Worm (Caenorhabditis elegans): ENCODE data around the gene C35C5.8.

C35C5.8 gene

DNA sequence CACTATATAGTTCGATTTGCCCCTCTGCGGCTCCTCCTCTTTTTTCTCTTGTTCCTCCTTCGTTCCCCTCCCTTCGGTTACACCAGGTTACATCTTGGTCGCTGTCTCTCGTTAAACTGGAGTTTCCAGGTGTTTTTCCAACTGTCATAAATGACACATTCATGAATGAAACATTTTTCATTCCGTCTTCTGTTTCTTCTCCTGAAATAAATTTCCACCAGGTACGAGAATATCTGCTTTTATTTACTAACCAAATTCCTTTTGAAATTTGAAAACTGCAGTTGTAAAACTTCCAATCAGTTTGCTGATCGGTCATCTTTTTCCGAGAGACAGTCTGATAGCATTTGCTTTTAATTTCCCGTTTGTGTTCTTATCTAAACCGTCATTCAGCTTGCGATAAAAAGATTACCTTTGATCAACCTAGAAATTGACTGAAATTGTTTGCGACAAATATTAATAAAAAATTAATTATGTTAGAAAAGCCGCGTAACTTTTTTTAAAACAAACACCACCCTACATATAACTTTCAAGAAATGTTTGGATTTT lies 22.9 kb downstream of the C35C5.8 start, which contains the start of gene C35C5.10:
Gene C35C5.10 (plus strand): TSS at position 51 of the 546 bp plus-strand sequence.
- TF ChIP-seq pax-1 (tag; optimal IDR thresholded peaks at IDR 0.05) (no peak), unc-55 (GFP tag; optimal IDR thresholded peaks at IDR 0.05) (no peak), elt-4 (tag; optimal IDR thresholded peaks at IDR 0.05) (no peak), lin-11 (tag; optimal IDR thresholded peaks at IDR 0.05) (no peak), lim-6 (tag; optimal IDR thresholded peaks at IDR 0.05) (no peak), gmeb-2 (tag; optimal IDR thresholded peaks at IDR 0.05) (no peak), unc-3 (GFP tag; conservative IDR thresholded peaks at IDR 0.05) (no peak), unc-3 (tag; optimal IDR thresholded peaks at IDR 0.05) (no peak), ceh-2 (tag; optimal IDR thresholded peaks at IDR 0.05) (no peak), fax-1 (tag; optimal IDR thresholded peaks at IDR 0.05) (no peak), C38D4.7 (GFP tag; optimal IDR thresholded peaks at IDR 0.05) (no peak)

DNA sequence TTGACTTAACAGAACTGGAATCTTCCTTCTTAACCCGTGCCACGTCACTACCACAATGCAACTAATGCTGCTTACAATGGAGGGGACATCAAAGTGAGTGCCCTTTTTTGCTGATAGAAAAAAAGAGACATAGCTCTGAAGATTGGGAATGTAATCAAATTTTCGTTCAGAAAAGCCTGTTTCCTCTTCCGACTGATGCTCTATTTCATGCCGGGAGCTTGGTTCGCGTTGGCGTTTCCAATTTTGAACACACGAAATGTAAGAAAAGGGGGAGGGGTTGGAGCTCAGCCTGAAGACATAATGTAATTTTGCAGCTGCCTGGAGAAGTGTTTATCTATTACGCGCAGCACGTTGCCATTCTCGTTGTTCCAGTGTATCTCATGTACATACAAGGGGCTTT lies 24.8 kb downstream of the C35C5.8 start:
- TF ChIP-seq tbx-7 (tag; optimal IDR thresholded peaks at IDR 0.05) = no peak
- TF ChIP-seq unc-42 (tag; optimal IDR thresholded peaks at IDR 0.05) = peak; percentile 94
- no peak for TF ChIP-seq ceh-18 (tag; optimal IDR thresholded peaks at IDR 0.05)
- TF ChIP-seq hlh-6 (tag; optimal IDR thresholded peaks at IDR 0.05) = no peak

DNA sequence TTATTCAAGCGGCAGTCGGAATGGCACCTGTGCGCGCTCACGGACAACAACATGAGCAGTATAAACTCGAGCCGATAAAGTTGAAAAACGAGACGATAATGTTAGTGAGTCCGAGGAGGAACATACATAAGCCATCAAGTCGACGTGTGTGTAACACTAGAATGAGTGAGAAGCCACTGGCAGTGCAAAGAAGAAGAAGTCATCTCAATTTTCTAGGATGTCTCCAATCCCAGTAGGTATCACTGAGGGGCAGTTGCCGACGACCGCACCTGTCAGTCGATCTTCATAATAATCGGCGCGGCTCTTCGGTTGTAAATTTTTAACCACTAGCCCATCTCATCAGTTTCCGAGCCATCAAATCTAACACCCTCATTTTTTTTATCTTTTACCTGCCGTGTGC lies 26.7 kb downstream of the C35C5.8 start:
- no peak for TF ChIP-seq ceh-24 (tag; optimal IDR thresholded peaks at IDR 0.05)
- peak; percentile 61 for TF ChIP-seq rnt-1 (tag; optimal IDR thresholded peaks at IDR 0.05)
- peak; percentile 29 for TF ChIP-seq unc-55 (GFP tag; optimal IDR thresholded peaks at IDR 0.05)
- peak; percentile 65 for TF ChIP-seq ceh-34 (tag; optimal IDR thresholded peaks at IDR 0.05)

DNA sequence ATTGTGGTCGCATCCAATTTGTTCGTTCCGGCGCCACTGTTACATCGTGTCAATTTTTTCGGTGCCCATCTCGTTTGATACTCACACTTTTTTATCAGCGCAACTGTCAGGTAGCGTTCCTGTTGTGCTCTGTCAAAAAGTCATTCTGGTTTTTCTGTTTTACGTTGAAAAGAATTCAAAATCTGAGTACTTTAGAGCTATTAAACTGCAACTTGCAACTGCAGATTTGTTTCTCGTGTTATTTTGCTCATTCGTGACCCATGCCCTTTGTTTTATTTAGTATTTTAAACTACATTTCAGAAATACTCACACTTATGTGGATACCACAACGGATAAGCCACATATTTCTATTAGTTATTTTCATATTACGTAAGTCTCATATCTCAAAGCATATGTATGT lies 27.2 kb downstream of the C35C5.8 start, which contains the start of gene lev-8:
Gene lev-8 (plus strand): TSS at position 301 of the 400 bp plus-strand sequence.
- TF ChIP-seq dve-1 (tag; optimal IDR thresholded peaks at IDR 0.05) = no peak
- TF ChIP-seq nfya-1 (tag; optimal IDR thresholded peaks at IDR 0.05) = no peak
- TF ChIP-seq ceh-34 (tag; optimal IDR thresholded peaks at IDR 0.05) = no peak
- no peak for TF ChIP-seq hlh-8 (tag; optimal IDR thresholded peaks at IDR 0.05)
- TF ChIP-seq hlh-6 (tag; optimal IDR thresholded peaks at IDR 0.05) = no peak
- no peak for TF ChIP-seq ceh-14 (tag; optimal IDR thresholded peaks at IDR 0.05)
- no peak for TF ChIP-seq C38D4.7 (GFP tag; optimal IDR thresholded peaks at IDR 0.05)
- no peak for TF ChIP-seq pat-9 (tag; optimal IDR thresholded peaks at IDR 0.05)
- TF ChIP-seq eyg-1 (tag; optimal IDR thresholded peaks at IDR 0.05) = no peak
- no peak for TF ChIP-seq gmeb-2 (tag; optimal IDR thresholded peaks at IDR 0.05)
- no peak for TF ChIP-seq lim-6 (tag; optimal IDR thresholded peaks at IDR 0.05)
- TF ChIP-seq ttx-3 (tag; optimal IDR thresholded peaks at IDR 0.05) = no peak
- no peak for TF ChIP-seq syd-9 (tag; optimal IDR thresholded peaks at IDR 0.05)
- TF ChIP-seq nhr-232 (tag; optimal IDR thresholded peaks at IDR 0.05) = no peak

DNA sequence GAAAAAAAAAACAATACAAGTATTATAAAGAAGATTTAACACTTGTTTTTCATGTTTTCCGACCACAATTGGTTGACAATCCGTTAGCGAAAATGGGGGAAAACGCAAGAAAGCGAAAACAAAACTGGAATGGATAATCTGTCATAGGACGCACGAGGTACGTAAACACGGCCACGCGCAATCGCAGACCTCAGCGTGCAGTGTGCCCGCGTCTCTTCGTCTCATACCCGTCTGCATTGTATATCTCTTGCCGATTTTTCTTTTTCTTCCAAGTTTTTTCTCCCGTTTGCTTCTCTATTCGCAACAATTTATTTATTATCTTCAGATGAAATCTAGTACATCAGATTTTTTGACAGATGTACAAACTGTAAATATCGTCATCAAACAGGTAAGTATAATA lies 30.3 kb downstream of the C35C5.8 start, which contains the start of gene trpp-9:
Gene trpp-9 (plus strand): TSS at position 261 of the 400 bp plus-strand sequence.
- no peak for TF ChIP-seq hlh-8 (tag; optimal IDR thresholded peaks at IDR 0.05)
- no peak for TF ChIP-seq pha-4 (tag; optimal IDR thresholded peaks at IDR 0.05)
- no peak for TF ChIP-seq dmd-4 (tag; optimal IDR thresholded peaks at IDR 0.05; ENCODE audit: borderline replicate concordance)
- TF ChIP-seq eyg-1 (tag; optimal IDR thresholded peaks at IDR 0.05) = no peak
- TF ChIP-seq zip-5 (tag; optimal IDR thresholded peaks at IDR 0.05) = no peak
- TF ChIP-seq fkh-6 (tag; optimal IDR thresholded peaks at IDR 0.05) = no peak
- no peak for TF ChIP-seq syd-9 (tag; optimal IDR thresholded peaks at IDR 0.05)
- no peak for TF ChIP-seq npax-4 (tag; optimal IDR thresholded peaks at IDR 0.05)
- no peak for TF ChIP-seq K09A11.1 (tag; optimal IDR thresholded peaks at IDR 0.05; ENCODE audit: insufficient read depth)
- TF ChIP-seq ceh-48 (tag; optimal IDR thresholded peaks at IDR 0.05) = no peak
- TF ChIP-seq F13H6.1 (tag; optimal IDR thresholded peaks at IDR 0.05) = no peak
- TF ChIP-seq unc-55 (GFP tag; optimal IDR thresholded peaks at IDR 0.05) = peak; percentile 27
- TF ChIP-seq pqm-1 (tag; optimal IDR thresholded peaks at IDR 0.05) = no peak
- TF ChIP-seq ahr-1 (tag; optimal IDR thresholded peaks at IDR 0.05) = no peak
- TF ChIP-seq gmeb-2 (tag; optimal IDR thresholded peaks at IDR 0.05) = no peak
- peak; percentile 8 for TF ChIP-seq ceh-18 (tag; optimal IDR thresholded peaks at IDR 0.05)
- no peak for TF ChIP-seq C08G9.2 (tag; optimal IDR thresholded peaks at IDR 0.05)
- TF ChIP-seq tbx-7 (tag; optimal IDR thresholded peaks at IDR 0.05) = no peak
- TF ChIP-seq nfya-1 (tag; optimal IDR thresholded peaks at IDR 0.05) = peak; percentile 48
- peak; percentile 83 for TF ChIP-seq hlh-30 (tag; optimal IDR thresholded peaks at IDR 0.05; ENCODE audit: insufficient read depth)
- TF ChIP-seq ref-2 (tag; optimal IDR thresholded peaks at IDR 0.05) = no peak
- TF ChIP-seq ceh-22 (tag; optimal IDR thresholded peaks at IDR 0.05) = no peak
- no peak for TF ChIP-seq pros-1 (tag; optimal IDR thresholded peaks at IDR 0.05)
- TF ChIP-seq Y22D7AL.16 (tag; optimal IDR thresholded peaks at IDR 0.05) = no peak
- TF ChIP-seq ceh-34 (tag; optimal IDR thresholded peaks at IDR 0.05) = peak; percentile 16
- TF ChIP-seq unc-42 (tag; optimal IDR thresholded peaks at IDR 0.05) = no peak
- no peak for TF ChIP-seq elt-4 (tag; optimal IDR thresholded peaks at IDR 0.05)
- TF ChIP-seq fkh-10 (GFP tag; optimal IDR thresholded peaks at IDR 0.05) = no peak

Data from whole organism, late embryonic.